Fruit fly (Drosophila melanogaster) whole organism, embryonic: ENCODE results near the gene CG31817.

Experiments
- CG12769 ChIP-seq: fragments of 200-800 bp; sonication (Bioruptor generic); optimal IDR thresholded peaks from 2 replicates; lab custom pipeline; 2019; ENCODE audit warnings: missing biosample characterization, mild to moderate bottlenecking, missing genetic modification characterization, moderate library complexity
- CG14667 ChIP-seq: fragments of 200-800 bp; sonication (Bioruptor generic); IDR thresholded peaks from 2 replicates; pipeline ENCODE4 v1.3.6; 2022; ENCODE audit warnings: missing biosample characterization, missing genetic modification characterization
- CG2129 ChIP-seq: fragments of 200-800 bp; sonication (Bioruptor generic); IDR thresholded peaks from 2 replicates; pipeline ENCODE4 v1.3.6; 2022; ENCODE audit warnings: missing biosample characterization, missing genetic modification characterization; ENCODE audit not compliant: partially characterized antibody
- disco-r ChIP-seq: fragments of 200-800 bp; sonication (Bioruptor generic); optimal IDR thresholded peaks from 2 replicates; lab custom pipeline; 2016; ENCODE audit warnings: missing biosample characterization, missing genetic modification characterization
- z ChIP-seq: fragments of 200-800 bp; sonication (Bioruptor generic); IDR thresholded peaks from 3 replicates; pipeline ENCODE4 v1.3.6; 2022; ENCODE audit warnings: missing biosample characterization, missing genetic modification characterization

DNA sequence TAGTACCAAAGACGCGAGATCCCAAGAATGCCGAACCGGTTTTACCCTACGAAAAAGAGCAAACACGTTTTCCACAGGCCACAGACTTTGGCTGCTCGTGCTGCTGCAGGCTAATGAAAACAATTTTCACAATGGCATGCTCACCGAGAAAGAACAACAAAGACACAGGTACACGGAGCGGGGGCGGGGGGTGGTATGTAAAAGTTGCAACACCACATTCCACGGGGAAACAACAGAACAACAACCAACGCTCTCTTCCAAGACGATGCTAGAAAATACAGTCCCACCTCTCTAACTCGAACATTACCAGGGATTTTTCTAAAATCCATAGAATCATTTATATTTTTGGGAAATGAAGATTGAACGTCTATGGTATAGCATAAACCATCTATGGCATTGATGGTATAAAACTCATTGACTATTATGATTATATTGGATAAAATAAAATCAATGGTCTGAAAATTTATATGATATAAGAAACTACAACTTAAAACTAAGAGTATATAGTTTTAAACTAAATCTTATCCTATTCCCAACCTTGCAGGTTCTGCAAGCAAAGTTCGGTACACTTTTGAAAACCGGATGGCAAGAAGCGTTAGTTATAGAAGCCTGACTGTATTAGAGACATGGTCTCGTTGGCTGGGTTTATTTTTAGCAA lies 56.1 kb downstream of the CG31817 start:
- TF ChIP-seq z (GFP tag; lab: Robert Waterston, UW) (peak; percentile 14; the same call in 1 of the 3 replicates), CG14667 (GFP tag; lab: Robert Waterston, UW) (no peak), CG2129 (GFP tag; lab: Robert Waterston, UW) (no peak), CG12769 (no peak), disco-r (GFP tag; lab: Kevin White, UChicago) (no peak)
